Fruit fly (Drosophila melanogaster) whole organism, embryonic: ENCODE data around the gene CG9717.

Experiments
- Ada2b ChIP-seq: fragments of 200-800 bp; sonication (Bioruptor generic); IDR thresholded peaks from 2 replicates; pipeline ENCODE4 v1.3.6; 2022; ENCODE audit warnings: missing biosample characterization, missing genetic modification characterization
- CG10274 ChIP-seq: fragments of 200-800 bp; sonication (Bioruptor generic); optimal IDR thresholded peaks from 3 replicates; lab custom pipeline; 2017; ENCODE audit warnings: missing biosample characterization, mild to moderate bottlenecking, missing genetic modification characterization
- CG11696 ChIP-seq: fragments of 200-800 bp; sonication (Bioruptor generic); IDR thresholded peaks from 2 replicates; pipeline ENCODE4 v1.3.6; 2022; ENCODE audit warnings: missing biosample characterization, missing genetic modification characterization
- CG13424 ChIP-seq: fragments of 200-800 bp; sonication (Bioruptor generic); optimal IDR thresholded peaks from 2 replicates; lab custom pipeline; 2019; ENCODE audit warnings: missing biosample characterization, mild to moderate bottlenecking, missing genetic modification characterization, moderate library complexity
- CG1647 ChIP-seq: fragments of 200-800 bp; sonication (Bioruptor generic); optimal IDR thresholded peaks from 3 replicates; lab custom pipeline; 2016; ENCODE audit warnings: missing biosample characterization, missing genetic modification characterization
- CG17385 ChIP-seq: fragments of 200-800 bp; sonication (Bioruptor generic); optimal IDR thresholded peaks from 3 replicates; lab custom pipeline; 2018; ENCODE audit warnings: missing biosample characterization, mild to moderate bottlenecking, missing genetic modification characterization
- CG17568 ChIP-seq: fragments of 200-800 bp; sonication (Bioruptor generic); optimal IDR thresholded peaks from 2 replicates; lab custom pipeline; 2018; ENCODE audit warnings: missing biosample characterization, mild to moderate bottlenecking, missing genetic modification characterization, moderate library complexity
- CG17802 ChIP-seq: fragments of 200-800 bp; sonication (Bioruptor generic); optimal IDR thresholded peaks from 2 replicates; lab custom pipeline; 2018; ENCODE audit warnings: missing biosample characterization, mild to moderate bottlenecking, missing genetic modification characterization, moderate library complexity
- CG18262 ChIP-seq: fragments of 200-800 bp; optimal IDR thresholded peaks from 3 replicates; lab custom pipeline; 2019; ENCODE audit warnings: missing biosample characterization, mild to moderate bottlenecking, missing genetic modification characterization, moderate library complexity
- CG18764 ChIP-seq: fragments of 200-800 bp; sonication (Bioruptor generic); optimal IDR thresholded peaks from 3 replicates; lab custom pipeline; 2016; ENCODE audit warnings: missing biosample characterization, missing genetic modification characterization
- CG2199 ChIP-seq: fragments of 200-800 bp; sonication (Bioruptor generic); IDR thresholded peaks from 3 replicates; pipeline ENCODE4 v1.3.6; 2022; ENCODE audit warnings: missing biosample characterization, missing genetic modification characterization
- CG32767 ChIP-seq: fragments of 200-800 bp; sonication (Bioruptor generic); IDR thresholded peaks from 2 replicates; pipeline ENCODE4 v1.3.6; 2022; ENCODE audit warnings: missing biosample characterization, missing genetic modification characterization
- CG34224 ChIP-seq: fragments of 200-800 bp; sonication (Bioruptor generic); IDR thresholded peaks from 3 replicates; pipeline ENCODE4 v1.3.6; 2022; ENCODE audit warnings: missing biosample characterization, missing genetic modification characterization; ENCODE audit not compliant: partially characterized antibody
- CG4707 ChIP-seq: fragments of 200-800 bp; sonication (Bioruptor generic); optimal IDR thresholded peaks from 2 replicates; lab custom pipeline; 2018; ENCODE audit warnings: missing biosample characterization, mild to moderate bottlenecking, missing genetic modification characterization, moderate library complexity
- CG5245 ChIP-seq: fragments of 200-800 bp; sonication (Bioruptor generic); optimal IDR thresholded peaks from 3 replicates; lab custom pipeline; 2016; ENCODE audit warnings: missing biosample characterization, missing genetic modification characterization
- CG6791 ChIP-seq: fragments of 200-800 bp; sonication (Bioruptor generic); IDR thresholded peaks from 3 replicates; pipeline ENCODE4 v1.3.6; 2022; ENCODE audit warnings: missing biosample characterization, missing genetic modification characterization; ENCODE audit not compliant: partially characterized antibody
- CG6813 ChIP-seq: fragments of 200-800 bp; sonication (Bioruptor generic); optimal IDR thresholded peaks from 2 replicates; lab custom pipeline; 2017; ENCODE audit warnings: missing biosample characterization, missing genetic modification characterization, mild to moderate bottlenecking, moderate library complexity, missing genetic modification reagents
- CG7372 ChIP-seq: fragments of 200-800 bp; sonication (Bioruptor generic); IDR thresholded peaks from 2 replicates; pipeline ENCODE4 v1.3.6; 2022; ENCODE audit warnings: missing biosample characterization, missing genetic modification characterization
- CG7556 ChIP-seq: fragments of 200-800 bp; sonication (Bioruptor generic); optimal IDR thresholded peaks from 2 replicates; lab custom pipeline; 2017; ENCODE audit warnings: missing biosample characterization, mild to moderate bottlenecking, missing genetic modification characterization
- CG7839 ChIP-seq: fragments of 200-800 bp; sonication (Bioruptor generic); optimal IDR thresholded peaks from 3 replicates; lab custom pipeline; 2018; ENCODE audit warnings: missing biosample characterization, mild to moderate bottlenecking, missing genetic modification characterization, moderate library complexity
- CG8765 ChIP-seq: fragments of 200-800 bp; sonication (Bioruptor generic); IDR thresholded peaks from 2 replicates; pipeline ENCODE4 v1.3.6; 2022; ENCODE audit warnings: missing biosample characterization, missing genetic modification characterization
- CG9817 ChIP-seq: fragments of 200-800 bp; sonication (Bioruptor generic); optimal IDR thresholded peaks from 2 replicates; lab custom pipeline; 2018; ENCODE audit warnings: missing biosample characterization, mild to moderate bottlenecking, missing genetic modification characterization, moderate library complexity
- CHES-1-like ChIP-seq: fragments of 200-800 bp; sonication (Bioruptor generic); optimal IDR thresholded peaks from 2 replicates; lab custom pipeline; 2016; ENCODE audit warnings: missing biosample characterization, missing genetic modification characterization
- CoRest ChIP-seq: fragments of 200-800 bp; sonication (Bioruptor generic); optimal IDR thresholded peaks from 3 replicates; lab custom pipeline; 2018; ENCODE audit warnings: missing biosample characterization, mild to moderate bottlenecking, missing genetic modification characterization, moderate library complexity
- Dad ChIP-seq: fragments of 200-800 bp; sonication (Bioruptor generic); optimal IDR thresholded peaks from 3 replicates; lab custom pipeline; 2016; ENCODE audit warnings: missing biosample characterization, missing genetic modification characterization
- Dfd ChIP-seq, 2 experiments: fragments of >200 bp; optimal IDR thresholded peaks; 2 replicates each; lab custom pipeline; 2017; ENCODE audit warnings: missing biosample characterization in 2 of 2, missing genetic modification characterization in 2 of 2
- Hey ChIP-seq: fragments of 200-800 bp; sonication (Bioruptor generic); optimal IDR thresholded peaks from 3 replicates; lab custom pipeline; 2018; ENCODE audit warnings: missing biosample characterization, mild to moderate bottlenecking, missing genetic modification characterization
- Hr3 ChIP-seq: fragments of 200-800 bp; sonication (Bioruptor generic); optimal IDR thresholded peaks from 3 replicates; lab custom pipeline; 2016; ENCODE audit warnings: missing biosample characterization, missing genetic modification characterization
- Hr39 ChIP-seq: fragments of >200 bp; optimal IDR thresholded peaks from 2 replicates; lab custom pipeline; 2017
- Med ChIP-seq: fragments of 200-800 bp; sonication (Bioruptor generic); peaks from one replicate; lab custom pipeline; 2016; ENCODE audit warnings: missing biosample characterization, missing genetic modification characterization, mild to moderate bottlenecking, inconsistent platforms, moderate library complexity
- Myb ChIP-seq: fragments of 200-800 bp; sonication (Bioruptor generic); optimal IDR thresholded peaks from 2 replicates; lab custom pipeline; 2016; ENCODE audit warnings: missing biosample characterization, missing genetic modification characterization
- NC2β ChIP-seq: fragments of 200-800 bp; sonication (Bioruptor generic); optimal IDR thresholded peaks from 2 replicates; lab custom pipeline; 2016; ENCODE audit warnings: missing biosample characterization, missing genetic modification characterization
- Ptx1 ChIP-seq: fragments of 200-800 bp; sonication (Bioruptor generic); IDR thresholded peaks from 2 replicates; pipeline ENCODE4 v1.3.6; 2022; ENCODE audit warnings: missing biosample characterization, missing genetic modification characterization
- Rfx ChIP-seq: fragments of 200-800 bp; sonication (Bioruptor generic); IDR thresholded peaks from 2 replicates; pipeline ENCODE4 v1.3.6; 2022; ENCODE audit warnings: missing biosample characterization, missing genetic modification characterization
- Six4 ChIP-seq: fragments of 200-800 bp; sonication (Bioruptor generic); optimal IDR thresholded peaks from 2 replicates; lab custom pipeline; 2016; ENCODE audit warnings: missing biosample characterization, missing genetic modification characterization
- Sox102F ChIP-seq: fragments of 200-800 bp; sonication (Bioruptor generic); optimal IDR thresholded peaks from 2 replicates; lab custom pipeline; 2018; ENCODE audit warnings: missing biosample characterization, mild to moderate bottlenecking, missing genetic modification characterization, moderate library complexity
- Stat92E ChIP-seq, 3 experiments: fragments of >200 bp in 2 of 3; fragments of 200-800 bp in 1 of 3; sonication (Bioruptor generic) in 1 of 3; optimal IDR thresholded peaks; 2 replicates each; lab custom pipeline; 2017 to 2019; ENCODE audit warnings: missing biosample characterization in 3 of 3, missing genetic modification characterization in 3 of 3, mild to moderate bottlenecking in 1 of 3, moderate library complexity in 1 of 3
- ara ChIP-seq: fragments of 200-800 bp; sonication (Bioruptor generic); IDR thresholded peaks from 2 replicates; pipeline ENCODE4 v1.3.6; 2022; ENCODE audit warnings: missing biosample characterization, missing genetic modification characterization
- bcd ChIP-seq: fragments of 200-800 bp; sonication (Bioruptor generic); optimal IDR thresholded peaks from 2 replicates; lab custom pipeline; 2017; ENCODE audit warnings: missing biosample characterization, mild to moderate bottlenecking, missing genetic modification characterization
- dmrt11E ChIP-seq: fragments of 200-800 bp; sonication (Bioruptor generic); optimal IDR thresholded peaks from 3 replicates; lab custom pipeline; 2018; ENCODE audit warnings: missing biosample characterization, mild to moderate bottlenecking, missing genetic modification characterization, moderate library complexity
- dpn ChIP-seq, 2 experiments: fragments of 200-800 bp; sonication (Bioruptor generic); optimal IDR thresholded peaks; 3 replicates each; lab custom pipeline; 2016; ENCODE audit warnings: missing biosample characterization in 2 of 2, missing genetic modification characterization in 2 of 2
- dysf ChIP-seq: fragments of 200-800 bp; sonication (Bioruptor generic); IDR thresholded peaks from 3 replicates; pipeline ENCODE4 v1.3.6; 2022; ENCODE audit warnings: missing biosample characterization, missing genetic modification characterization
- exex ChIP-seq: fragments of 200-800 bp; sonication (Bioruptor generic); optimal IDR thresholded peaks from 4 replicates; lab custom pipeline; 2018; ENCODE audit warnings: missing biosample characterization, mild to moderate bottlenecking, missing genetic modification characterization, moderate library complexity
- h ChIP-seq: fragments of >200 bp; optimal IDR thresholded peaks from 2 replicates; lab custom pipeline; 2017
- lilli ChIP-seq: fragments of 200-800 bp; sonication (Bioruptor generic); optimal IDR thresholded peaks from 3 replicates; lab custom pipeline; 2016; ENCODE audit warnings: missing biosample characterization, missing genetic modification characterization
- mirr ChIP-seq: fragments of 200-800 bp; sonication (Bioruptor generic); optimal IDR thresholded peaks from 3 replicates; lab custom pipeline; 2018; ENCODE audit warnings: missing biosample characterization, mild to moderate bottlenecking, missing genetic modification characterization
- phol ChIP-seq: fragments of 200-800 bp; sonication (Bioruptor generic); optimal IDR thresholded peaks from 3 replicates; lab custom pipeline; 2018; ENCODE audit warnings: missing biosample characterization, mild to moderate bottlenecking, missing genetic modification characterization, moderate library complexity
- pros ChIP-seq: fragments of 200-800 bp; sonication (Bioruptor generic); optimal IDR thresholded peaks from 3 replicates; lab custom pipeline; 2019; ENCODE audit warnings: missing biosample characterization, mild to moderate bottlenecking, missing genetic modification characterization, moderate library complexity
- scrt ChIP-seq: fragments of 200-800 bp; sonication (Bioruptor generic); optimal IDR thresholded peaks from 2 replicates; lab custom pipeline; 2018; ENCODE audit warnings: missing biosample characterization, mild to moderate bottlenecking, missing genetic modification characterization, moderate library complexity
- slbo ChIP-seq: fragments of 200-800 bp; sonication (Bioruptor generic); IDR thresholded peaks from 2 replicates; pipeline ENCODE4 v1.3.6; 2022; ENCODE audit warnings: missing biosample characterization, missing genetic modification characterization
- zfh1 ChIP-seq: fragments of 200-800 bp; sonication (Bioruptor generic); IDR thresholded peaks from 3 replicates; pipeline ENCODE4 v1.3.6; 2022; ENCODE audit warnings: missing biosample characterization, missing genetic modification characterization

Gene CG9717

dm6 chr3R:30536432-30536831 lies 50.7 kb downstream of the CG9717 start (continued):
- TF ChIP-seq Six4 (no peak), CG2199 (GFP tag; lab: Robert Waterston, UW) (no peak), scrt (GFP tag; lab: Kevin White, UChicago) (no peak), Stat92E (GFP tag; optimal IDR thresholded peaks at IDR 0.05; lab: Kevin White, UChicago) (no peak), zfh1 (GFP tag; lab: Robert Waterston, UW) (0 out of 3 replicates have a peak, but pooled peaks have one; percentile 44), bcd (GFP tag; lab: Kevin White, UChicago) (no peak), CG11696 (no peak), CG4707 (no peak), Myb (no peak), CG7372 (GFP tag; lab: Robert Waterston, UW) (no peak), CG9817 (tag; lab: Kevin White, UChicago) (peak; percentile 33), h (no peak), CG8765 (no peak), Sox102F (GFP tag; lab: Kevin White, UChicago) (peak; percentile 28), Dad (GFP tag; lab: Kevin White, UChicago) (no peak), CoRest (peak; percentile 26), Dfd (GFP tag; optimal IDR thresholded peaks at IDR 0.05; lab: Kevin White, UChicago) (no peak), CG17385 (GFP tag; lab: Kevin White, UChicago) (peak; percentile 8), CG10274 (GFP tag; lab: Kevin White, UChicago) (no peak), dpn (GFP tag; optimal IDR thresholded peaks at IDR 0.05; lab: Kevin White, UChicago) (peak in 1 of 2 experiments; percentile 7), CG17802 (tag; lab: Kevin White, UChicago) (no peak), Ptx1 (GFP tag; lab: Robert Waterston, UW) (peak; percentile 31; the same call in 1 of the 2 replicates), NC2β (GFP tag; lab: Kevin White, UChicago) (no peak), exex (tag; lab: Kevin White, UChicago) (no peak), dysf (peak; percentile 61; the same call in 2 of the 3 replicates), CG18262 (tag; lab: Kevin White, UChicago) (no peak), CG32767 (0 out of 2 replicates have a peak, but pooled peaks have one; percentile 19), Hr39 (lab: Kevin White, UChicago) (no peak), CG17568 (GFP tag; lab: Kevin White, UChicago) (no peak), mirr (GFP tag; lab: Kevin White, UChicago) (no peak), CG6813 (no peak), CG6791 (GFP tag; lab: Robert Waterston, UW) (no peak), CG5245 (GFP tag; lab: Kevin White, UChicago) (no peak), lilli (GFP tag; lab: Kevin White, UChicago) (peak; percentile 11), pros (GFP tag; lab: Kevin White, UChicago) (no peak), CG13424 (tag; lab: Kevin White, UChicago) (peak; percentile 22), Hr3 (GFP tag; lab: Kevin White, UChicago) (peak; percentile 13), CG7556 (GFP tag; lab: Kevin White, UChicago) (no peak), CG34224 (GFP tag; lab: Robert Waterston, UW) (no peak), Ada2b (GFP tag; lab: Robert Waterston, UW) (no peak), ara (GFP tag; lab: Robert Waterston, UW) (no peak), slbo (GFP tag; lab: Robert Waterston, UW) (0 out of 2 replicates have a peak, but pooled peaks have one; percentile 33), phol (tag; lab: Kevin White, UChicago) (no peak), CHES-1-like (no peak), Hey (tag; lab: Kevin White, UChicago) (no peak), CG7839 (tag; lab: Kevin White, UChicago) (peak; percentile 32), Rfx (GFP tag; lab: Robert Waterston, UW) (peak; percentile 57; the same call in 1 of the 2 replicates), dmrt11E (tag; lab: Kevin White, UChicago) (no peak), CG18764 (GFP tag; lab: Kevin White, UChicago) (no peak), Med (peak; percentile 17), CG1647 (GFP tag; lab: Kevin White, UChicago) (no peak)
